Fruit fly (Drosophila melanogaster) whole organism, wandering third instar larva: ENCODE data around the gene kraken.

ENCODE experiments used
- OdsH ChIP-seq: fragments of 200-800 bp; sonication (Bioruptor generic); optimal IDR thresholded peaks from 2 replicates; lab custom pipeline; 2016; ENCODE audit warnings: missing biosample characterization, mild to moderate bottlenecking, missing genetic modification characterization
- dl ChIP-seq, 2 experiments: fragments of 175-275, 200-275 bp in 1 of 2; fragments of 200-275 bp in 1 of 2; sonication (Bioruptor generic); optimal IDR thresholded peaks; lab custom pipeline; 2018; ENCODE audit warnings: mild to moderate bottlenecking in 2 of 2, missing biosample characterization in 2 of 2, missing genetic modification characterization in 2 of 2, moderate library complexity in 2 of 2; ENCODE audit not compliant: partially characterized antibody in 2 of 2, insufficient read depth in 1 of 2
- foxo ChIP-seq, 2 experiments: fragments of 200-800 bp; sonication (Bioruptor generic); optimal IDR thresholded peaks; 2 replicates in 1 of 2; 3 replicates in 1 of 2; lab custom pipeline; 2016 to 2017; ENCODE audit warnings: missing biosample characterization in 2 of 2, missing genetic modification characterization in 2 of 2
- fru ChIP-seq: fragments of 200-800 bp; sonication (Bioruptor generic); optimal IDR thresholded peaks from 3 replicates; lab custom pipeline; 2016; ENCODE audit warnings: missing biosample characterization, mild to moderate bottlenecking, missing genetic modification characterization
- pan ChIP-seq: fragments of >200 bp; optimal IDR thresholded peaks from 2 replicates; lab custom pipeline; 2017
- tai ChIP-seq: sonication (Bioruptor generic); optimal IDR thresholded peaks from 2 replicates; lab custom pipeline; 2016; ENCODE audit warnings: missing biosample characterization, missing genetic modification characterization

dm6 chr2L:893171-893570 is 40.6 kb downstream of the kraken start:
- no peak for TF ChIP-seq dl (GFP tag; optimal IDR thresholded peaks at IDR 0.05; lab: Kevin White, UChicago; ENCODE audit: insufficient read depth in 1 of 2, partially characterized antibody in 2 of 2)
- TF ChIP-seq tai (GFP tag; lab: Kevin White, UChicago), result no peak
- no peak for TF ChIP-seq foxo (GFP tag; optimal IDR thresholded peaks at IDR 0.05; lab: Kevin White, UChicago)
- TF ChIP-seq pan (lab: Kevin White, UChicago), result no peak
- TF ChIP-seq fru (GFP tag; lab: Kevin White, UChicago), result no peak
- TF ChIP-seq OdsH, result no peak
